Fruit fly (Drosophila melanogaster): ENCODE measurements around the gene CG14995.
A peak's percentile ranks its signal among the peaks of the same experiment; 100 is the strongest.

DNA sequence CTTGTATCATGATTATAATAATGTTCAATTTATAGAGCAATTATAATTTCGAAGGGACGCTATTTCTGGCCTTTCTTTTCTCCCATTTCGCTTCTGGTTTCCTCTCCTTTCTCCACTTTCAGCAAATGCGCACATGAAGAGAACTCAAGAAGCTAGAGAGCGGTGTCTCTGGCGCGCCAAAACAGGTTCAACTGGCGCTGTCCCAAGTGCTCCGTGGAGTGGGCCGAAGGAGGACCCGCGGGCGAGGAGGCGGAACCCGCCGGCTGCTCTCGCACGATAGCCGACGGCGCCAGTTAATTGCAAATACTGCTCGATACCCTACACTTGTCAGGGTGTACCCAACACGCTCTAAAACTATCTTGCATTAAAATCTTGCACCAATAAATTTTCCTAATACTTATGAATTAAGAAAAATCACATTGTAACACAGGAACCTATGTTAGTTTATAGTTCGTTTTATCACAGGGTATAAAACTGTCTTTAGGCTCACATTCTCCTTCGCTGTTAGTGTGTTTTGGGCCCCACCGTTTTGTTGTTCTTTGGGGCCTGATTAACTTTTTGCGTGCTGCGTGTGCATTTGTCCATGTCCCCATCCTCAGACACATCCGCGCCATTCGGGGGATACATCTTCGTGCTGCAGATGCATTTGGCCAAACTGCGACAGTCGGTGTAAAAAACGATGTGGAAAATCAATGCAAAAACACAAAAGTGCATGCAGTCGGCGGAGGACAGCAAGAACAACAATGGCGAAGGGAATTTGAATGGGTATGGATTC lies 32.6 kb downstream of the CG14995 start:
- peak; percentile 98 for TF ChIP-seq CG12605 (GFP tag; IDR thresholded peaks at IDR 0.05)
- peak; percentile 96 for TF ChIP-seq CG13204 (GFP tag; optimal IDR thresholded peaks at IDR 0.05)
- TF ChIP-seq CG10348 (GFP tag; IDR thresholded peaks at IDR 0.05): peak; percentile 95
- TF ChIP-seq CG15710 (tag; optimal IDR thresholded peaks at IDR 0.05): peak; percentile 98
- peak; percentile 97 for TF ChIP-seq CG34367 (tag; optimal IDR thresholded peaks at IDR 0.05)
- TF ChIP-seq D1 (tag; optimal IDR thresholded peaks at IDR 0.05): peak; percentile 70
- peak; percentile 99 for TF ChIP-seq fd96Ca (GFP tag; IDR thresholded peaks at IDR 0.05)
- peak; percentile 99 for TF ChIP-seq Ets98B (GFP tag; IDR thresholded peaks at IDR 0.05)
- TF ChIP-seq EcR (GFP tag; optimal IDR thresholded peaks at IDR 0.05): peak; percentile 54
- peak; percentile 96 for TF ChIP-seq rn (GFP tag; IDR thresholded peaks at IDR 0.05)
- peak; percentile 91 for TF ChIP-seq Snoo (tag; optimal IDR thresholded peaks at IDR 0.05)
- peak; percentile 94 for TF ChIP-seq gl (tag; optimal IDR thresholded peaks at IDR 0.05)
- peak; percentile 95 for TF ChIP-seq Pif1B (GFP tag; optimal IDR thresholded peaks at IDR 0.05)
- TF ChIP-seq CG8301 (tag; optimal IDR thresholded peaks at IDR 0.05): peak; percentile 99
